Fruit fly (Drosophila melanogaster) Kc167 (cell line): ENCODE data around the gene CG15695.

Source experiments
- Sin3A ChIP-seq: fragments of >200 bp; optimal IDR thresholded peaks from 2 replicates; lab custom pipeline; 2018; ENCODE audit warnings: missing external identifiers
- h ChIP-seq: fragments of >200 bp; optimal IDR thresholded peaks from 3 replicates; lab custom pipeline; 2018; ENCODE audit warnings: missing external identifiers
- psq ChIP-seq: fragments of >200 bp; optimal IDR thresholded peaks from 2 replicates; lab custom pipeline; 2017; ENCODE audit warnings: missing external identifiers

dm6 chr3R:20821815-20822375 lies 20.0 kb upstream of the CG15695 start, which contains the start of the genes CG17271 and RpS20:
- TF ChIP-seq Sin3A (lab: Kevin White, UChicago) (no peak), h (lab: Kevin White, UChicago) (no peak), psq (no peak)
